Worm (Caenorhabditis elegans): ENCODE measurements around the gene F54C9.9.
A peak's percentile ranks its signal among the peaks of the same experiment; 100 is the strongest.

F54C9.9 gene

ce11 chrII:8589227-8589626, 11.4 kb downstream of the F54C9.9 start (continued):
- TF ChIP-seq unc-86 (tag; optimal IDR thresholded peaks at IDR 0.05) (peak; percentile 51), nhr-47 (tag; optimal IDR thresholded peaks at IDR 0.05) (no peak), lin-35 (GFP tag; optimal IDR thresholded peaks at IDR 0.05) (peak in 1 of 2 experiments; percentile 10)

ce11 chrII:8590684-8591083, 12.8 kb downstream of the F54C9.9 start, which contains the start of gene aptf-4:
aptf-4 (plus strand) TSS chrII:8590984.
- TF ChIP-seq lin-35 (GFP tag; optimal IDR thresholded peaks at IDR 0.05): no peak
- no peak for TF ChIP-seq lir-3 (tag; optimal IDR thresholded peaks at IDR 0.05; ENCODE audit: poor library complexity)
- no peak for TF ChIP-seq Y116A8C.19 (tag; optimal IDR thresholded peaks at IDR 0.05; ENCODE audit: borderline replicate concordance)
- no peak for TF ChIP-seq sptf-1 (tag; optimal IDR thresholded peaks at IDR 0.05)

ce11 chrII:8593840-8594625, 16.2 kb downstream of the F54C9.9 start, which contains the start of gene aptf-3:
aptf-3 (plus strand) TSS chrII:8594190.
- TF ChIP-seq lsy-2 (tag; optimal IDR thresholded peaks at IDR 0.05) (no peak), elt-2 (tag; optimal IDR thresholded peaks at IDR 0.05) (no peak), aha-1 (tag; optimal IDR thresholded peaks at IDR 0.05) (no peak), nhr-90 (tag; optimal IDR thresholded peaks at IDR 0.05; ENCODE audit: poor library complexity) (no peak), hlh-17 (GFP tag; optimal IDR thresholded peaks at IDR 0.05; ENCODE audit: borderline replicate concordance) (no peak), ceh-82 (tag; optimal IDR thresholded peaks at IDR 0.05) (no peak), sptf-1 (tag; optimal IDR thresholded peaks at IDR 0.05) (no peak), egl-27 (tag; optimal IDR thresholded peaks at IDR 0.05) (no peak), ceh-63 (GFP tag; optimal IDR thresholded peaks at IDR 0.05) (no peak), sox-4 (tag; optimal IDR thresholded peaks at IDR 0.05) (no peak)

DNA sequence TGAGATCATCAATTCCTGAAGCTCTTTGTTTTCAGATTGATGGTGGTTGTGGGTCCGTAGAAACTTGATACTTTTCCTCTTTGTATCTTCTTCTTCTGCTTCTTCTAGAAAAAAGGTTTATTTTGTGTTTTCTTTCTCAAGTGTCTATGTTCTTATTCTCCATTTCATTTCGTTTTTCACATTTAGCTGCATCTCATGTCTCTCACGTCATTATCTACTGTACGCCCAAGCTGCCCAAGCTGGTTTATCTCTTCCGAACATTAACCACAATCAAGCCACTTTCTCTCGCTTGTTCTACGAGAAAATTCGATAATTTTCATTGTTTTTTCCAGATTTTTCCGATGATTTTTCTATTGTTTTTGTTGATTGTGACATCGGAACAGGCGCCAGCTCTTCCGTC, 21.4 kb downstream of the F54C9.9 start, which contains the start of gene F28C6.5:
Gene F28C6.5, plus strand, starts transcription at position 301 of the 400 bp plus-strand sequence.
- TF ChIP-seq ceh-8 (GFP tag; optimal IDR thresholded peaks at IDR 0.05): no peak
- no peak for TF ChIP-seq unc-86 (tag; optimal IDR thresholded peaks at IDR 0.05)
- TF ChIP-seq nhr-84 (tag; optimal IDR thresholded peaks at IDR 0.05): no peak
- TF ChIP-seq blmp-1 (tag; optimal IDR thresholded peaks at IDR 0.05): peak; percentile 26
- no peak for TF ChIP-seq ceh-88 (GFP tag; IDR thresholded peaks at IDR 0.05)

DNA sequence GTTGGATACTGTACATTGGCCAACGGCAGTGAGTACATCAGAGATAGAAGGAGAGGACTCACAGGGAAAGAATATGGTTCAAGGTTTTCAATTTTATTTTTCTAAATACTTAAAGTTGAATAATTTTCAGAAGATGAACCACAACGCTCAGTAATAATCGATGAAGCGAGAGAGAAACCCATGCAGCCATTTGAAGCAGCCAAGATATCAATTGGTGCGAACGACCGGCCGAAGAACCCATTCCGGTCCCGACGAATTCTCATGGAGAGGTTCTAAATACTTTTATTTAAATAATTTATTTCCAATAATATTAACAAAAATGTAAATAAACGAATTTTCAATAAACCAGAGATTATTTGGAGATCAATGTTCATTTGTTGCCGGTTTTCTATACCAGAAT, 22.3 kb downstream of the F54C9.9 start, which contains the start of gene pigg-1:
Gene pigg-1, minus strand, starts transcription at position 101 of the 400 bp plus-strand sequence.
- TF ChIP-seq lin-15B (tag; optimal IDR thresholded peaks at IDR 0.05) (no peak), nhr-11 (tag; optimal IDR thresholded peaks at IDR 0.05) (no peak), vab-15 (tag; optimal IDR thresholded peaks at IDR 0.05) (no peak)

DNA sequence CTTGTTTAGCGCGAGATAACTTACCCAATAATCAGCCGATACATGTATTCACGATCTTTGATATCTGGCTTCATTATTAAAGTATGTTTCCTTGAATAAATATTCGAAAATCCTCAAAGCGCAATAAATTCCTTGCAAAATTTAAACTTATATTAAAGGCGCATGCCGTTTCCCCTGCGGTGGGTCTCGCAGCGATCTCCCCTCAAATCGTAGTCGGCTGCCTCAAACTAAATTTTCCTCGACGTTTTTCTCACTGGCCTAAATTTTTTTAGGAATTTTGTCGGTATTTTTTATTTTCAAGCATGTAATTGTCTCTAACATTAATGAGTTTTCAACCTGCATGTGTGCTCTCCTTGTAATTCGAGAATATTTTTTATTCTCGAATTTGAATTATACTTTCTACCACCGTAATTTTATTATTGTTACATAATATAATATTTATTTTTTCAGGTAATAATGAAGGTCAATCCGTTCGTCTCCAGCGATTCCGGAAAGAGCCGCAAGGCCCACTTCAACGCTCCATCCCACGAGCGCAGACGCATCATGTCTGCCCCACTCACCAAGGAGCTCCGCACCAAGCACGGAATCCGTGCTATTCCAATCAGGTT, 24.6 kb downstream of the F54C9.9 start, which contains the start of the genes cpf-1 and rpl-26:
Gene cpf-1, minus strand, starts transcription at position 104 of the 608 bp plus-strand sequence.
Gene rpl-26, plus strand, starts transcription at position 449 of the 608 bp plus-strand sequence.
- no peak for TF ChIP-seq egl-13 (tag; optimal IDR thresholded peaks at IDR 0.05)
- TF ChIP-seq ama-1 (optimal IDR thresholded peaks at IDR 0.05): no peak
- no peak for TF ChIP-seq Y116A8C.19 (tag; optimal IDR thresholded peaks at IDR 0.05; ENCODE audit: borderline replicate concordance)
- peak; percentile 61 for TF ChIP-seq rnt-1 (tag; optimal IDR thresholded peaks at IDR 0.05)
- no peak for TF ChIP-seq nhr-12 (tag; optimal IDR thresholded peaks at IDR 0.05)
- TF ChIP-seq mef-2 (tag; optimal IDR thresholded peaks at IDR 0.05): no peak
- no peak for TF ChIP-seq mab-9 (GFP tag; IDR thresholded peaks at IDR 0.05)
- TF ChIP-seq F16B12.6 (tag; optimal IDR thresholded peaks at IDR 0.05): peak; percentile 73
- no peak for TF ChIP-seq dsc-1 (tag; optimal IDR thresholded peaks at IDR 0.05)
- TF ChIP-seq lin-14 (GFP tag; optimal IDR thresholded peaks at IDR 0.05): no peak
- no peak for TF ChIP-seq ceh-8 (GFP tag; optimal IDR thresholded peaks at IDR 0.05)
- peak; percentile 26 for TF ChIP-seq unc-86 (tag; optimal IDR thresholded peaks at IDR 0.05)
- TF ChIP-seq nhr-28 (tag; optimal IDR thresholded peaks at IDR 0.05): no peak
- TF ChIP-seq pqm-1 (tag; optimal IDR thresholded peaks at IDR 0.05): no peak
- peak; percentile 12 for TF ChIP-seq lin-13 (GFP tag; optimal IDR thresholded peaks at IDR 0.05)
- TF ChIP-seq efl-3 (GFP tag; optimal IDR thresholded peaks at IDR 0.05): no peak
- TF ChIP-seq lin-35 (GFP tag; optimal IDR thresholded peaks at IDR 0.05): peak; percentile 70 to 81
- peak; percentile 44 for TF ChIP-seq nhr-47 (tag; optimal IDR thresholded peaks at IDR 0.05)
- no peak for TF ChIP-seq ets-5 (GFP tag; IDR thresholded peaks at IDR 0.05)
- no peak for TF ChIP-seq egl-27 (tag; optimal IDR thresholded peaks at IDR 0.05)
- TF ChIP-seq zip-4 (GFP tag; optimal IDR thresholded peaks at IDR 0.05): no peak
- TF ChIP-seq nhr-90 (tag; optimal IDR thresholded peaks at IDR 0.05; ENCODE audit: poor library complexity): no peak
- no peak for TF ChIP-seq pax-3 (tag; optimal IDR thresholded peaks at IDR 0.05)

All from whole organism, L1 larva.